Fruit fly (Drosophila melanogaster) whole organism, embryonic: ENCODE measurements around the gene CG15152.
A peak's percentile ranks its signal among the peaks of the same experiment; 100 is the strongest.

Source experiments
- B-H2 ChIP-seq: fragments of 200-800 bp; sonication (Bioruptor generic); optimal IDR thresholded peaks from 2 replicates; lab custom pipeline; 2018; ENCODE audit warnings: missing biosample characterization, mild to moderate bottlenecking, missing genetic modification characterization
- CG10565 ChIP-seq: fragments of 200-800 bp; sonication (Bioruptor generic); optimal IDR thresholded peaks from 3 replicates; lab custom pipeline; 2016; ENCODE audit warnings: missing biosample characterization, mild to moderate bottlenecking, missing genetic modification characterization
- CG11456 ChIP-seq: fragments of 200-800 bp; sonication (Bioruptor generic); IDR thresholded peaks from 3 replicates; pipeline ENCODE4 v1.3.6; 2022; ENCODE audit warnings: missing biosample characterization, missing genetic modification characterization
- CG11504 ChIP-seq: fragments of 200-800 bp; sonication (Bioruptor generic); optimal IDR thresholded peaks from 3 replicates; lab custom pipeline; 2019; ENCODE audit warnings: missing biosample characterization, mild to moderate bottlenecking, missing genetic modification characterization, moderate library complexity
- CG12391 ChIP-seq: fragments of 200-800 bp; sonication (Bioruptor generic); optimal IDR thresholded peaks from 3 replicates; lab custom pipeline; 2018; ENCODE audit warnings: missing biosample characterization, mild to moderate bottlenecking, missing genetic modification characterization, moderate library complexity
- CG17328 ChIP-seq: fragments of 200-800 bp; sonication (Bioruptor generic); IDR thresholded peaks from 2 replicates; pipeline ENCODE4 v1.3.6; 2022; ENCODE audit warnings: missing biosample characterization, missing genetic modification characterization
- CG18599 ChIP-seq: fragments of 200-800 bp; sonication (Bioruptor generic); optimal IDR thresholded peaks from 3 replicates; lab custom pipeline; 2017; ENCODE audit warnings: missing biosample characterization, missing genetic modification characterization, mild to moderate bottlenecking, moderate library complexity, missing genetic modification reagents
- CG30431 ChIP-seq: fragments of 200-800 bp; sonication (Bioruptor generic); optimal IDR thresholded peaks from 2 replicates; lab custom pipeline; 2017; ENCODE audit warnings: missing biosample characterization, missing genetic modification characterization
- CG3838 ChIP-seq: fragments of 200-800 bp; sonication (Bioruptor generic); optimal IDR thresholded peaks from 3 replicates; lab custom pipeline; 2016; ENCODE audit warnings: missing biosample characterization, missing genetic modification characterization
- CG7839 ChIP-seq: fragments of 200-800 bp; sonication (Bioruptor generic); optimal IDR thresholded peaks from 3 replicates; lab custom pipeline; 2018; ENCODE audit warnings: missing biosample characterization, mild to moderate bottlenecking, missing genetic modification characterization, moderate library complexity
- CG7963 ChIP-seq: fragments of 200-800 bp; sonication (Bioruptor generic); IDR thresholded peaks from 3 replicates; pipeline ENCODE4 v1.3.6; 2022; ENCODE audit warnings: missing biosample characterization, missing genetic modification characterization; ENCODE audit not compliant: partially characterized antibody
- CG8089 ChIP-seq: fragments of 200-800 bp; sonication (Bioruptor generic); optimal IDR thresholded peaks from 3 replicates; lab custom pipeline; 2016; ENCODE audit warnings: missing biosample characterization, missing genetic modification characterization
- CHES-1-like ChIP-seq: fragments of 200-800 bp; sonication (Bioruptor generic); optimal IDR thresholded peaks from 2 replicates; lab custom pipeline; 2016; ENCODE audit warnings: missing biosample characterization, missing genetic modification characterization
- Dll ChIP-seq: fragments of 200-800 bp; sonication (Bioruptor generic); IDR thresholded peaks from 4 replicates; pipeline ENCODE4 v1.3.6; 2022; ENCODE audit warnings: missing biosample characterization, missing genetic modification characterization; ENCODE audit not compliant: partially characterized antibody
- Doc2 ChIP-seq: fragments of 200-800 bp; sonication (Bioruptor generic); IDR thresholded peaks from 2 replicates; pipeline ENCODE4 v1.3.6; 2022; ENCODE audit warnings: missing biosample characterization, missing genetic modification characterization
- Ets97D ChIP-seq: fragments of 200-800 bp; sonication (Bioruptor generic); optimal IDR thresholded peaks from 3 replicates; lab custom pipeline; 2016; ENCODE audit warnings: missing biosample characterization, missing genetic modification characterization
- H15 ChIP-seq: fragments of 200-800 bp; sonication (Bioruptor generic); IDR thresholded peaks from 3 replicates; pipeline ENCODE4 v1.3.6; 2022; ENCODE audit warnings: missing biosample characterization, missing genetic modification characterization
- HmgD ChIP-seq: fragments of 200-800 bp; sonication (Bioruptor generic); optimal IDR thresholded peaks from 3 replicates; lab custom pipeline; 2016; ENCODE audit warnings: missing biosample characterization, missing genetic modification characterization
- Lhr ChIP-seq: fragments of 200-800 bp; sonication (Bioruptor generic); optimal IDR thresholded peaks from 3 replicates; lab custom pipeline; 2017; ENCODE audit warnings: mild to moderate bottlenecking, missing biosample characterization, missing genetic modification reagents, missing genetic modification characterization
- Lim3 ChIP-seq: fragments of 200-800 bp; sonication (Bioruptor generic); IDR thresholded peaks from 2 replicates; pipeline ENCODE4 v1.3.6; 2022; ENCODE audit warnings: missing biosample characterization, missing genetic modification characterization
- Max ChIP-seq: fragments of 200-800 bp; sonication (Bioruptor generic); optimal IDR thresholded peaks from 2 replicates; lab custom pipeline; 2016; ENCODE audit warnings: missing biosample characterization, mild to moderate bottlenecking, missing genetic modification characterization
- Nf-YA ChIP-seq: fragments of 200-800 bp; sonication (Bioruptor generic); IDR thresholded peaks from 2 replicates; pipeline ENCODE4 v1.3.6; 2022; ENCODE audit warnings: missing biosample characterization, missing genetic modification characterization
- Nf-YB ChIP-seq: fragments of 200-800 bp; sonication (Bioruptor generic); optimal IDR thresholded peaks from 3 replicates; lab custom pipeline; 2019; ENCODE audit warnings: missing biosample characterization, mild to moderate bottlenecking, missing genetic modification characterization, moderate library complexity
- NfI ChIP-seq: fragments of 200-800 bp; sonication (Bioruptor generic); optimal IDR thresholded peaks from 3 replicates; lab custom pipeline; 2018; ENCODE audit warnings: missing biosample characterization, mild to moderate bottlenecking, missing genetic modification characterization, moderate library complexity
- Optix ChIP-seq: fragments of 200-800 bp; sonication (Bioruptor generic); IDR thresholded peaks from 3 replicates; pipeline ENCODE4 v1.3.6; 2022; ENCODE audit warnings: missing biosample characterization, missing genetic modification characterization
- Trl ChIP-seq, 3 experiments: fragments of >200 bp in 2 of 3; fragments of 200-800 bp in 1 of 3; sonication (Bioruptor generic) in 1 of 3; optimal IDR thresholded peaks; 2 replicates in 1 of 3; 3 replicates in 2 of 3; lab custom pipeline; 2016 to 2017; ENCODE audit warnings: missing biosample characterization in 1 of 3, missing genetic modification characterization in 1 of 3
- ase ChIP-seq: fragments of 200-800 bp; sonication (Bioruptor generic); IDR thresholded peaks from 3 replicates; pipeline ENCODE4 v1.3.6; 2022; ENCODE audit warnings: missing biosample characterization, missing genetic modification characterization
- btn ChIP-seq: fragments of 200-800 bp; sonication (Bioruptor generic); optimal IDR thresholded peaks from 2 replicates; lab custom pipeline; 2016; ENCODE audit warnings: missing biosample characterization, missing genetic modification characterization
- crc ChIP-seq: fragments of 200-800 bp; sonication (Bioruptor generic); optimal IDR thresholded peaks from 2 replicates; lab custom pipeline; 2016; ENCODE audit warnings: missing biosample characterization, missing genetic modification characterization
- crp ChIP-seq, 2 experiments: fragments of 200-800 bp; sonication (Bioruptor generic); optimal IDR thresholded peaks; 2 replicates in 1 of 2; 3 replicates in 1 of 2; lab custom pipeline; 2017; ENCODE audit warnings: missing biosample characterization in 2 of 2, missing genetic modification characterization in 2 of 2, mild to moderate bottlenecking in 1 of 2, moderate library complexity in 1 of 2
- danr ChIP-seq: fragments of 200-800 bp; sonication (Bioruptor generic); IDR thresholded peaks from 2 replicates; pipeline ENCODE4 v1.3.6; 2022; ENCODE audit warnings: missing biosample characterization, missing genetic modification characterization
- dati ChIP-seq: fragments of 200-800 bp; sonication (Bioruptor generic); IDR thresholded peaks from 2 replicates; pipeline ENCODE4 v1.3.6; 2022; ENCODE audit warnings: missing biosample characterization, missing genetic modification characterization
- ewg ChIP-seq: fragments of 200-800 bp; sonication (Bioruptor generic); optimal IDR thresholded peaks from 3 replicates; lab custom pipeline; 2017; ENCODE audit warnings: mild to moderate bottlenecking, missing biosample characterization, missing genetic modification reagents, missing genetic modification characterization
- fu2 ChIP-seq: fragments of 200-800 bp; sonication (Bioruptor generic); optimal IDR thresholded peaks from 2 replicates; lab custom pipeline; 2016; ENCODE audit warnings: missing biosample characterization, missing genetic modification characterization
- ind ChIP-seq: fragments of 200-800 bp; sonication (Bioruptor generic); optimal IDR thresholded peaks from 3 replicates; lab custom pipeline; 2016; ENCODE audit warnings: missing biosample characterization, missing genetic modification characterization
- kay ChIP-seq: fragments of 200-800 bp; sonication (Bioruptor generic); optimal IDR thresholded peaks from 2 replicates; lab custom pipeline; 2016; ENCODE audit warnings: missing biosample characterization, missing genetic modification characterization
- klu ChIP-seq: fragments of 200-800 bp; sonication (Bioruptor generic); IDR thresholded peaks from 2 replicates; pipeline ENCODE4 v1.3.6; 2022; ENCODE audit warnings: missing biosample characterization, missing genetic modification characterization
- p53 ChIP-seq: fragments of 200-800 bp; sonication (Bioruptor generic); optimal IDR thresholded peaks from 2 replicates; lab custom pipeline; 2016; ENCODE audit warnings: missing biosample characterization, missing genetic modification characterization
- pan ChIP-seq, 4 experiments: fragments of >200 bp in 3 of 4; fragments of 200-800 bp in 1 of 4; sonication (Bioruptor generic) in 1 of 4; optimal IDR thresholded peaks in 3 of 4; IDR thresholded peaks in 1 of 4; 2 replicates each; pipeline versions ENCODE4 v1.3.6 to Lab custom; 2017 to 2022; ENCODE audit warnings: missing biosample characterization in 2 of 4, missing genetic modification characterization in 2 of 4, mixed read lengths in 1 of 4
- pnt ChIP-seq: fragments of 200-800 bp; sonication (Bioruptor generic); optimal IDR thresholded peaks from 3 replicates; lab custom pipeline; 2016; ENCODE audit warnings: missing biosample characterization, missing genetic modification characterization
- pzg ChIP-seq: fragments of 200-800 bp; sonication (Bioruptor generic); optimal IDR thresholded peaks from 3 replicates; lab custom pipeline; 2018; ENCODE audit warnings: missing biosample characterization, mild to moderate bottlenecking, missing genetic modification characterization, moderate library complexity
- slp2 ChIP-seq: fragments of 200-800 bp; sonication (Bioruptor generic); optimal IDR thresholded peaks from 2 replicates; lab custom pipeline; 2016; ENCODE audit warnings: missing biosample characterization, missing genetic modification characterization
- sob ChIP-seq: fragments of 200-800 bp; sonication (Bioruptor generic); IDR thresholded peaks from 2 replicates; pipeline ENCODE4 v1.3.6; 2022; ENCODE audit warnings: missing biosample characterization, missing genetic modification characterization
- stwl ChIP-seq: fragments of 200-800 bp; sonication (Bioruptor generic); optimal IDR thresholded peaks from 3 replicates; lab custom pipeline; 2018; ENCODE audit warnings: missing biosample characterization, mild to moderate bottlenecking, missing genetic modification characterization, moderate library complexity
- trh ChIP-seq: fragments of 200-800 bp; sonication (Bioruptor generic); optimal IDR thresholded peaks from 2 replicates; lab custom pipeline; 2016; ENCODE audit warnings: missing biosample characterization, missing genetic modification characterization
- unc-4 ChIP-seq: fragments of 200-800 bp; sonication (Bioruptor generic); IDR thresholded peaks from 2 replicates; pipeline ENCODE4 v1.3.6; 2022; ENCODE audit warnings: missing biosample characterization, missing genetic modification characterization; ENCODE audit not compliant: partially characterized antibody
- zen2 ChIP-seq: fragments of 200-800 bp; sonication (Bioruptor generic); IDR thresholded peaks from 3 replicates; pipeline ENCODE4 v1.3.6; 2022; ENCODE audit warnings: missing biosample characterization, missing genetic modification characterization; ENCODE audit not compliant: partially characterized antibody

The CG15152 gene

DNA sequence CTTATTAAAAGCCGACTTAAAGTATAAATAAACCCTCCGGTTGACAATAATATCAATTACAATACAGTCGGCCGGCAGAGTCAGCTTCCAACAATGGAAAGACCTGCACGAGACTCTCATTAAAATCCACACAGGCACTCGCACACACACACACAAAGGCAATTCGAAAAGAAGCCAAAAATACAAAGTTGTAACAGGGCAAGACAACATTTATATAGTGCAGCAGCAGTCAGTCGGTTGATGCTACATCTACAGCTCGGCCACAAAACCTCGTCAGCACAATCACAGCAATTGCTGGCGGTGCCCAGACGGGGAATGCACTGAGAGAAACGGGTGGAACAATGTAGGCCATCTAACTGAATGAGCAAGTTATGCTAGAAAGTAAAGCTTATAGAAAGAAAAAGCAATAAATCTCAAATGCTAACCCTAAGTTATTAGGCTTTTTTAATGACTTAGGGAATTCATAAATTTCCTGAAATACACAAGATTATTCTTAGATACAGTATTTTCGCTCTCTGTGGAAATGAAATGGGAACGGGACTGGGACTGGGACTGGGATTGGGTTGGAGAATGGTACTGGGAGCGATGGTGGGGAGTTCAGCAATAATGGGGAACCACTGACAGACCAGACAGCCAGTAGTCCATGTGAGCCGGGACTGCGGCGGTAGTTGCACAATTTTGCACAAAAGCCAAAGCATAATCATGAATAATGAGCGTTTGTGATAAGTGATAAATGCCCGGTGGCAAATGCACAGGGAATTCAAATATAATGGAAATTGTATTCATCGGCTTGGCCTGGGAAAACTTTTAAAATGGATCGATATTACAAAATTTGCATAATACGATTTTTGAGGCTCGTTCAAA, 7.3 kb downstream of the CG15152 start (continued):
- TF ChIP-seq CG11456 (GFP tag; lab: Robert Waterston, UW): no peak
- TF ChIP-seq crc: no peak
- TF ChIP-seq sob (GFP tag; lab: Robert Waterston, UW): 0 out of 2 replicates have a peak, but pooled peaks have one; percentile 37
- TF ChIP-seq Nf-YB: no peak
- no peak for TF ChIP-seq CG12391
- peak; percentile 72 for TF ChIP-seq CG18599 (GFP tag; lab: Kevin White, UChicago)
- TF ChIP-seq dati (GFP tag; lab: Robert Waterston, UW): no peak
- TF ChIP-seq stwl: no peak
- TF ChIP-seq CG7839 (tag; lab: Kevin White, UChicago): peak; percentile 63
- no peak for TF ChIP-seq CG3838
- TF ChIP-seq pzg (GFP tag; lab: Kevin White, UChicago): no peak
- 0 out of 3 replicates have a peak, but pooled peaks have one; percentile 49 for TF ChIP-seq ase (GFP tag; lab: Robert Waterston, UW)
- peak; percentile 24 for TF ChIP-seq NfI
- TF ChIP-seq Lim3 (GFP tag; lab: Robert Waterston, UW): no peak
- peak; percentile 48; the same call in 1 of the 2 replicates for TF ChIP-seq CG17328 (GFP tag; lab: Robert Waterston, UW)
- peak; percentile 52 for TF ChIP-seq CG11504 (tag; lab: Kevin White, UChicago)
- TF ChIP-seq ewg (GFP tag; lab: Kevin White, UChicago): peak; percentile 7
- no peak for TF ChIP-seq Lhr
- no peak for TF ChIP-seq CG10565 (GFP tag; lab: Kevin White, UChicago)
- peak; percentile 14 for TF ChIP-seq kay (GFP tag; lab: Kevin White, UChicago)
- no peak for TF ChIP-seq CG8089 (GFP tag; lab: Kevin White, UChicago)
- TF ChIP-seq Trl (optimal IDR thresholded peaks at IDR 0.05; lab: Kevin White, UChicago): no peak
- TF ChIP-seq Trl (GFP tag; optimal IDR thresholded peaks at IDR 0.05; lab: Kevin White, UChicago): peak; percentile 37
- peak; percentile 14 for TF ChIP-seq Ets97D
- no peak for TF ChIP-seq unc-4 (GFP tag; lab: Robert Waterston, UW)
- TF ChIP-seq p53 (GFP tag; lab: Kevin White, UChicago): no peak
- no peak for TF ChIP-seq Optix
- no peak for TF ChIP-seq Nf-YA
- TF ChIP-seq CHES-1-like (GFP tag; lab: Kevin White, UChicago): peak; percentile 3
- peak; percentile 7 for TF ChIP-seq btn (GFP tag; lab: Kevin White, UChicago)
- no peak for TF ChIP-seq crp (GFP tag; optimal IDR thresholded peaks at IDR 0.05; lab: Kevin White, UChicago)
- no peak for TF ChIP-seq B-H2 (GFP tag; lab: Kevin White, UChicago)
- no peak for TF ChIP-seq fu2 (GFP tag; lab: Kevin White, UChicago)
- 0 out of 2 replicates have a peak, but pooled peaks have one; percentile 18 for TF ChIP-seq danr
- TF ChIP-seq HmgD (GFP tag; lab: Kevin White, UChicago): no peak
- TF ChIP-seq Max (GFP tag; lab: Kevin White, UChicago): peak; percentile 32
- TF ChIP-seq trh (GFP tag; lab: Kevin White, UChicago): no peak
- TF ChIP-seq zen2 (GFP tag; lab: Robert Waterston, UW): no peak
- no peak for TF ChIP-seq slp2 (GFP tag; lab: Kevin White, UChicago)
- no peak for TF ChIP-seq Doc2 (GFP tag; lab: Robert Waterston, UW)
- TF ChIP-seq pan (optimal IDR thresholded peaks at IDR 0.05; lab: Kevin White, UChicago): no peak
- peak in 1 of 2 experiments; percentile 68 for TF ChIP-seq pan (GFP tag; optimal IDR thresholded peaks at IDR 0.05 in 1 of 2, IDR thresholded peaks at IDR 0.05 in 1 of 2)
- TF ChIP-seq CG30431 (GFP tag; lab: Kevin White, UChicago): peak; percentile 16
- TF ChIP-seq H15 (GFP tag; lab: Robert Waterston, UW): 0 out of 3 replicates have a peak, but pooled peaks have one; percentile 24
- TF ChIP-seq klu (GFP tag; lab: Robert Waterston, UW): peak; percentile 25; the same call in 1 of the 2 replicates
- no peak for TF ChIP-seq CG7963 (GFP tag; lab: Robert Waterston, UW)
- no peak for TF ChIP-seq Dll (GFP tag; lab: Robert Waterston, UW)
- TF ChIP-seq ind (GFP tag; lab: Kevin White, UChicago): peak; percentile 68
- peak; percentile 59 for TF ChIP-seq pnt
